Fruit fly (Drosophila melanogaster) whole organism, embryonic: ENCODE results near the gene CG13074.

Experiments used
- Ada2b ChIP-seq: fragments of 200-800 bp; sonication (Bioruptor generic); IDR thresholded peaks from 2 replicates; pipeline ENCODE4 v1.3.6; 2022; ENCODE audit warnings: missing biosample characterization, missing genetic modification characterization
- Atf6 ChIP-seq: fragments of 200-800 bp; sonication (Bioruptor generic); IDR thresholded peaks from 2 replicates; pipeline ENCODE4 v1.3.6; 2022; ENCODE audit warnings: missing biosample characterization, missing genetic modification characterization
- Bgb ChIP-seq: fragments of 200-800 bp; sonication (Bioruptor generic); IDR thresholded peaks from 2 replicates; pipeline ENCODE4 v1.3.6; 2022; ENCODE audit warnings: missing biosample characterization, missing genetic modification characterization; ENCODE audit not compliant: partially characterized antibody
- CG10274 ChIP-seq: fragments of 200-800 bp; sonication (Bioruptor generic); optimal IDR thresholded peaks from 3 replicates; lab custom pipeline; 2017; ENCODE audit warnings: missing biosample characterization, mild to moderate bottlenecking, missing genetic modification characterization
- CG10462 ChIP-seq: fragments of 200-800 bp; sonication (Bioruptor generic); optimal IDR thresholded peaks from 2 replicates; lab custom pipeline; 2016; ENCODE audit warnings: missing biosample characterization, missing genetic modification characterization
- CG10654 ChIP-seq: fragments of 200-800 bp; sonication (Bioruptor generic); optimal IDR thresholded peaks from 2 replicates; lab custom pipeline; 2016; ENCODE audit warnings: missing biosample characterization, missing genetic modification characterization
- CG11695 ChIP-seq: fragments of 200-800 bp; sonication (Bioruptor generic); IDR thresholded peaks from 3 replicates; pipeline ENCODE4 v1.3.6; 2022; ENCODE audit warnings: missing biosample characterization, missing genetic modification characterization
- CG12071 ChIP-seq: fragments of 200-800 bp; sonication (Bioruptor generic); optimal IDR thresholded peaks from 3 replicates; lab custom pipeline; 2018; ENCODE audit warnings: missing biosample characterization, mild to moderate bottlenecking, missing genetic modification characterization
- CG12155 ChIP-seq: fragments of 200-800 bp; sonication (Bioruptor generic); optimal IDR thresholded peaks from 3 replicates; lab custom pipeline; 2016; ENCODE audit warnings: missing biosample characterization, missing genetic modification characterization
- CG12219 ChIP-seq: fragments of 200-800 bp; sonication (Bioruptor generic); optimal IDR thresholded peaks from 3 replicates; lab custom pipeline; 2018; ENCODE audit warnings: missing biosample characterization, mild to moderate bottlenecking, missing genetic modification characterization
- CG12769 ChIP-seq: fragments of 200-800 bp; sonication (Bioruptor generic); optimal IDR thresholded peaks from 2 replicates; lab custom pipeline; 2019; ENCODE audit warnings: missing biosample characterization, mild to moderate bottlenecking, missing genetic modification characterization, moderate library complexity
- CG13424 ChIP-seq: fragments of 200-800 bp; sonication (Bioruptor generic); optimal IDR thresholded peaks from 2 replicates; lab custom pipeline; 2019; ENCODE audit warnings: missing biosample characterization, mild to moderate bottlenecking, missing genetic modification characterization, moderate library complexity
- CG14710 ChIP-seq: fragments of 200-800 bp; sonication (Bioruptor generic); optimal IDR thresholded peaks from 3 replicates; lab custom pipeline; 2019; ENCODE audit warnings: missing biosample characterization, mild to moderate bottlenecking, missing genetic modification characterization, moderate library complexity
- CG14965 ChIP-seq: fragments of 200-800 bp; sonication (Bioruptor generic); optimal IDR thresholded peaks from 2 replicates; lab custom pipeline; 2016; ENCODE audit warnings: missing biosample characterization, missing genetic modification characterization, borderline replicate concordance
- CG15479 ChIP-seq: fragments of 200-800 bp; sonication (Bioruptor generic); optimal IDR thresholded peaks from 3 replicates; lab custom pipeline; 2019; ENCODE audit warnings: missing biosample characterization, mild to moderate bottlenecking, missing genetic modification characterization, moderate library complexity
- CG17612 ChIP-seq: fragments of 200-800 bp; sonication (Bioruptor generic); IDR thresholded peaks from 2 replicates; pipeline ENCODE4 v1.3.6; 2022; ENCODE audit warnings: missing biosample characterization, missing genetic modification characterization
- CG30431 ChIP-seq: fragments of 200-800 bp; sonication (Bioruptor generic); optimal IDR thresholded peaks from 2 replicates; lab custom pipeline; 2017; ENCODE audit warnings: missing biosample characterization, missing genetic modification characterization
- CG3065 ChIP-seq: fragments of 200-800 bp; sonication (Bioruptor generic); optimal IDR thresholded peaks from 2 replicates; lab custom pipeline; 2016; ENCODE audit warnings: missing biosample characterization, missing genetic modification characterization
- CG42726 ChIP-seq: fragments of 200-800 bp; sonication (Bioruptor generic); IDR thresholded peaks from 2 replicates; pipeline ENCODE4 v1.3.6; 2022; ENCODE audit warnings: missing biosample characterization, missing genetic modification characterization; ENCODE audit not compliant: partially characterized antibody
- CG5953 ChIP-seq: fragments of 200-800 bp; sonication (Bioruptor generic); IDR thresholded peaks from 2 replicates; pipeline ENCODE4 v1.3.6; 2022; ENCODE audit warnings: missing biosample characterization, missing genetic modification characterization
- CG7271 ChIP-seq: fragments of 200-800 bp; sonication (Bioruptor generic); optimal IDR thresholded peaks from 2 replicates; lab custom pipeline; 2018; ENCODE audit warnings: missing biosample characterization, mild to moderate bottlenecking, missing genetic modification characterization, moderate library complexity
- D19A ChIP-seq: fragments of 200-800 bp; optimal IDR thresholded peaks from 3 replicates; lab custom pipeline; 2019; ENCODE audit warnings: missing biosample characterization, mild to moderate bottlenecking, missing genetic modification characterization, moderate library complexity
- Drgx ChIP-seq: fragments of 200-800 bp; sonication (Bioruptor generic); IDR thresholded peaks from 2 replicates; pipeline ENCODE4 v1.3.6; 2022; ENCODE audit warnings: missing biosample characterization, missing genetic modification characterization
- Lhr ChIP-seq: fragments of 200-800 bp; sonication (Bioruptor generic); optimal IDR thresholded peaks from 3 replicates; lab custom pipeline; 2017; ENCODE audit warnings: mild to moderate bottlenecking, missing biosample characterization, missing genetic modification reagents, missing genetic modification characterization
- NC2β ChIP-seq: fragments of 200-800 bp; sonication (Bioruptor generic); optimal IDR thresholded peaks from 2 replicates; lab custom pipeline; 2016; ENCODE audit warnings: missing biosample characterization, missing genetic modification characterization
- NfI ChIP-seq: fragments of 200-800 bp; sonication (Bioruptor generic); optimal IDR thresholded peaks from 3 replicates; lab custom pipeline; 2018; ENCODE audit warnings: missing biosample characterization, mild to moderate bottlenecking, missing genetic modification characterization, moderate library complexity
- Ravus ChIP-seq: fragments of 200-800 bp; sonication (Bioruptor generic); IDR thresholded peaks from 2 replicates; pipeline ENCODE4 v1.3.6; 2022; ENCODE audit warnings: missing biosample characterization, missing genetic modification characterization
- Xbp1 ChIP-seq: fragments of 200-800 bp; sonication (Bioruptor generic); optimal IDR thresholded peaks from 3 replicates; lab custom pipeline; 2016; ENCODE audit warnings: missing biosample characterization, mild to moderate bottlenecking, missing genetic modification characterization
- al ChIP-seq: fragments of 200-800 bp; sonication (Bioruptor generic); IDR thresholded peaks from 2 replicates; pipeline ENCODE4 v1.3.6; 2022; ENCODE audit warnings: missing biosample characterization, missing genetic modification characterization
- ap ChIP-seq: fragments of 200-800 bp; sonication (Bioruptor generic); IDR thresholded peaks from 2 replicates; pipeline ENCODE4 v1.3.6; 2022; ENCODE audit warnings: missing biosample characterization, missing genetic modification characterization
- br ChIP-seq: fragments of >200 bp; optimal IDR thresholded peaks from 2 replicates; lab custom pipeline; 2017
- chm ChIP-seq: fragments of 200-800 bp; sonication (Bioruptor generic); IDR thresholded peaks from 2 replicates; pipeline ENCODE4 v1.3.6; 2022; ENCODE audit warnings: missing biosample characterization, missing genetic modification characterization
- crp ChIP-seq, 2 experiments: fragments of 200-800 bp; sonication (Bioruptor generic); optimal IDR thresholded peaks; 2 replicates in 1 of 2; 3 replicates in 1 of 2; lab custom pipeline; 2017; ENCODE audit warnings: missing biosample characterization in 2 of 2, missing genetic modification characterization in 2 of 2, mild to moderate bottlenecking in 1 of 2, moderate library complexity in 1 of 2
- en ChIP-seq: fragments of 200-800 bp; sonication (Bioruptor generic); optimal IDR thresholded peaks from 2 replicates; lab custom pipeline; 2016; ENCODE audit warnings: missing biosample characterization, missing genetic modification characterization
- exex ChIP-seq: fragments of 200-800 bp; sonication (Bioruptor generic); optimal IDR thresholded peaks from 4 replicates; lab custom pipeline; 2018; ENCODE audit warnings: missing biosample characterization, mild to moderate bottlenecking, missing genetic modification characterization, moderate library complexity
- her ChIP-seq: fragments of 200-800 bp; sonication (Bioruptor generic); optimal IDR thresholded peaks from 2 replicates; lab custom pipeline; 2016; ENCODE audit warnings: missing biosample characterization, missing genetic modification characterization
- nerfin-1 ChIP-seq: fragments of 200-800 bp; sonication (Bioruptor generic); optimal IDR thresholded peaks from 3 replicates; lab custom pipeline; 2019; ENCODE audit warnings: missing biosample characterization, mild to moderate bottlenecking, missing genetic modification characterization, moderate library complexity
- oc ChIP-seq: fragments of 200-800 bp; sonication (Bioruptor generic); optimal IDR thresholded peaks from 2 replicates; lab custom pipeline; 2018; ENCODE audit warnings: missing biosample characterization, mild to moderate bottlenecking, missing genetic modification characterization, moderate library complexity
- onecut ChIP-seq: fragments of 200-800 bp; sonication (Bioruptor generic); IDR thresholded peaks from 2 replicates; pipeline ENCODE4 v1.3.6; 2022; ENCODE audit warnings: missing biosample characterization, missing genetic modification characterization
- pb ChIP-seq: fragments of 200-800 bp; sonication (Bioruptor generic); optimal IDR thresholded peaks from 3 replicates; lab custom pipeline; 2016; ENCODE audit warnings: missing biosample characterization, missing genetic modification characterization
- pzg ChIP-seq: fragments of 200-800 bp; sonication (Bioruptor generic); optimal IDR thresholded peaks from 3 replicates; lab custom pipeline; 2018; ENCODE audit warnings: missing biosample characterization, mild to moderate bottlenecking, missing genetic modification characterization, moderate library complexity
- rib ChIP-seq: fragments of 200-800 bp; sonication (Bioruptor generic); IDR thresholded peaks from 2 replicates; pipeline ENCODE4 v1.3.6; 2022; ENCODE audit warnings: missing biosample characterization, missing genetic modification characterization
- ro ChIP-seq: fragments of 200-800 bp; sonication (Bioruptor generic); IDR thresholded peaks from 2 replicates; pipeline ENCODE4 v1.3.6; 2022; ENCODE audit warnings: missing biosample characterization, missing genetic modification characterization
- sens-2 ChIP-seq: fragments of 200-800 bp; sonication (Bioruptor generic); IDR thresholded peaks from 2 replicates; pipeline ENCODE4 v1.3.6; 2022; ENCODE audit warnings: missing biosample characterization, missing genetic modification characterization
- sima ChIP-seq: fragments of 200-800 bp; sonication (Bioruptor generic); optimal IDR thresholded peaks from 2 replicates; lab custom pipeline; 2016; ENCODE audit warnings: missing biosample characterization, missing genetic modification characterization
- so ChIP-seq: fragments of 200-800 bp; sonication (Bioruptor generic); IDR thresholded peaks from 3 replicates; pipeline ENCODE4 v1.3.6; 2022; ENCODE audit warnings: missing biosample characterization, missing genetic modification characterization
- sqz ChIP-seq: fragments of 200-800 bp; sonication (Bioruptor generic); optimal IDR thresholded peaks from 3 replicates; lab custom pipeline; 2018; ENCODE audit warnings: missing biosample characterization, mild to moderate bottlenecking, missing genetic modification characterization
- tup ChIP-seq: fragments of 200-800 bp; sonication (Bioruptor generic); optimal IDR thresholded peaks from 2 replicates; lab custom pipeline; 2016; ENCODE audit warnings: missing biosample characterization, mild to moderate bottlenecking, missing genetic modification characterization, moderate library complexity
- twi ChIP-seq: fragments of 200-800 bp; optimal IDR thresholded peaks from 2 replicates; lab custom pipeline; 2019; ENCODE audit warnings: missing biosample characterization, mild to moderate bottlenecking, missing genetic modification characterization, moderate library complexity
- tx ChIP-seq: fragments of 200-800 bp; sonication (Bioruptor generic); optimal IDR thresholded peaks from 2 replicates; lab custom pipeline; 2016; ENCODE audit warnings: missing biosample characterization, missing genetic modification characterization
- vvl ChIP-seq: fragments of 200-800 bp; sonication (Bioruptor generic); IDR thresholded peaks from 2 replicates; pipeline ENCODE4 v1.3.6; 2022; ENCODE audit warnings: missing biosample characterization, missing genetic modification characterization
- wor ChIP-seq: fragments of 200-800 bp; sonication (Bioruptor generic); IDR thresholded peaks from 2 replicates; pipeline ENCODE4 v1.3.6; 2022; ENCODE audit warnings: missing biosample characterization, missing genetic modification characterization

The CG13074 gene

DNA sequence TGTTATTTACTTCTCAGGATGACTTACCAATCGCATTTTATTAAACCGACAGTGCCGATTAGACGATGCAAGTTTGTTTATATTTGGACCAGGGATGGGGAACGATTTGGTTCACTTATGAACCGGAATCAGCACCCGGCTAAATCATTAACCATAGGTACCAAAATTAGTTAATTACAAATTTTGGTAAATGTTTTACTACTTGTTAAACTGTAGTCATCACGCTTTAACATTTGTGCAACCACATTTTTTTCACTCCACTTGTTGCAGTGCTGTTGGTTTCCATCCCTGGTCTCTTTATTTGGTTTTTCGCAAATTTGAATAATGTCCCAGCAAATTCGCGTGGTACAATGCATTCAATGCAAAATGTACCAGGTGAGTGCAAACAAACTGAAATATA, 8.2 kb upstream of the CG13074 start, which contains the start of the genes IntS9 and CG43295 (continued):
- no peak for TF ChIP-seq sqz (GFP tag; lab: Kevin White, UChicago)
- TF ChIP-seq CG15479: no peak
- TF ChIP-seq Ravus (GFP tag; lab: Robert Waterston, UW): peak; percentile 51
- TF ChIP-seq wor (GFP tag; lab: Robert Waterston, UW): peak; percentile 69
- TF ChIP-seq ap: peak; percentile 79
- TF ChIP-seq sens-2: peak; percentile 77; the same call in 1 of the 2 replicates
- peak; percentile 89 for TF ChIP-seq CG10654 (GFP tag; lab: Kevin White, UChicago)
- TF ChIP-seq Ada2b (GFP tag; lab: Robert Waterston, UW): peak; percentile 86
- TF ChIP-seq CG42726 (GFP tag; lab: Robert Waterston, UW): no peak
- TF ChIP-seq NfI (GFP tag; lab: Kevin White, UChicago): peak; percentile 77
- TF ChIP-seq ro (GFP tag; lab: Robert Waterston, UW): no peak
- TF ChIP-seq CG12155 (GFP tag; lab: Kevin White, UChicago): peak; percentile 81
- peak; percentile 69; the same call in 2 of the 3 replicates for TF ChIP-seq so
- TF ChIP-seq onecut (GFP tag; lab: Robert Waterston, UW): peak; percentile 47
- no peak for TF ChIP-seq oc (tag; lab: Kevin White, UChicago)
- TF ChIP-seq en: peak; percentile 59
- TF ChIP-seq al (GFP tag; lab: Robert Waterston, UW): peak; percentile 80
- TF ChIP-seq exex (tag; lab: Kevin White, UChicago): no peak
- peak; percentile 69 for TF ChIP-seq CG12219
- no peak for TF ChIP-seq CG12769 (tag; lab: Kevin White, UChicago)
- TF ChIP-seq CG12071 (GFP tag; lab: Kevin White, UChicago): no peak
- TF ChIP-seq crp (GFP tag; optimal IDR thresholded peaks at IDR 0.05; lab: Kevin White, UChicago): peak in 1 of 2 experiments; percentile 34
- peak; percentile 70 for TF ChIP-seq pb
- peak; percentile 75 for TF ChIP-seq CG10462 (GFP tag; lab: Kevin White, UChicago)
- TF ChIP-seq CG13424 (tag; lab: Kevin White, UChicago): peak; percentile 78
- peak; percentile 91 for TF ChIP-seq chm (GFP tag; lab: Robert Waterston, UW)
- peak; percentile 48 for TF ChIP-seq Lhr (GFP tag; lab: Kevin White, UChicago)
- TF ChIP-seq sima: peak; percentile 25
- peak; percentile 40; the same call in 1 of the 2 replicates for TF ChIP-seq rib (GFP tag; lab: Robert Waterston, UW)
- no peak for TF ChIP-seq CG14965 (GFP tag; lab: Kevin White, UChicago)
- peak; percentile 77 for TF ChIP-seq tx (GFP tag; lab: Kevin White, UChicago)
- peak; percentile 89 for TF ChIP-seq NC2β (GFP tag; lab: Kevin White, UChicago)
- TF ChIP-seq CG7271 (tag; lab: Kevin White, UChicago): peak; percentile 70
- peak; percentile 83 for TF ChIP-seq CG14710 (tag; lab: Kevin White, UChicago)
- no peak for TF ChIP-seq Bgb (GFP tag; lab: Robert Waterston, UW)
- TF ChIP-seq twi (tag; lab: Kevin White, UChicago): no peak
- peak; percentile 93 for TF ChIP-seq vvl (GFP tag; lab: Robert Waterston, UW)
- peak; percentile 47; the same call in 1 of the 2 replicates for TF ChIP-seq CG17612 (GFP tag; lab: Robert Waterston, UW)
- TF ChIP-seq CG5953: peak; percentile 72
- peak; percentile 90 for TF ChIP-seq Xbp1 (GFP tag; lab: Kevin White, UChicago)
- TF ChIP-seq Atf6 (GFP tag; lab: Robert Waterston, UW): peak; percentile 82
- peak; percentile 84 for TF ChIP-seq Drgx (GFP tag; lab: Robert Waterston, UW)
- TF ChIP-seq CG11695 (GFP tag; lab: Robert Waterston, UW): peak; percentile 77
- no peak for TF ChIP-seq br (lab: Kevin White, UChicago)
- TF ChIP-seq her: peak; percentile 77
- TF ChIP-seq CG3065 (GFP tag; lab: Kevin White, UChicago): peak; percentile 75
- TF ChIP-seq nerfin-1 (tag; lab: Kevin White, UChicago): no peak
- TF ChIP-seq CG30431 (GFP tag; lab: Kevin White, UChicago): peak; percentile 75
- TF ChIP-seq D19A (tag; lab: Kevin White, UChicago): no peak
- peak; percentile 69 for TF ChIP-seq tup (GFP tag; lab: Kevin White, UChicago)
- TF ChIP-seq pzg (GFP tag; lab: Kevin White, UChicago): peak; percentile 49
- peak; percentile 39 for TF ChIP-seq CG10274 (GFP tag; lab: Kevin White, UChicago)
